Worm (Caenorhabditis elegans) whole organism, L2 larva: ENCODE data around the gene affl-2.

Source experiments
- C34F6.9 ChIP-seq: fragments of 150-350 bp; optimal IDR thresholded peaks from 2 replicates; lab custom pipeline; 2014; ENCODE audit warnings: missing biosample characterization, missing genetic modification characterization
- F13H6.1 ChIP-seq: sonication (generic microtip); optimal IDR thresholded peaks from 2 replicates; lab custom pipeline; 2016; ENCODE audit warnings: missing genetic modification characterization, missing compliant biosample characterization
- R02D3.7 ChIP-seq: fragments of 150-350 bp; optimal IDR thresholded peaks from 2 replicates; lab custom pipeline; 2014; ENCODE audit warnings: missing biosample characterization, missing genetic modification characterization
- Y55F3AM.14 ChIP-seq: fragments of 200-800 bp; sonication (Bioruptor generic); optimal IDR thresholded peaks from 2 replicates; lab custom pipeline; 2018; ENCODE audit warnings: mild to moderate bottlenecking, missing genetic modification characterization, missing compliant biosample characterization
- ZK546.5 ChIP-seq: sonication (generic microtip); optimal IDR thresholded peaks from 2 replicates; lab custom pipeline; 2017; ENCODE audit warnings: missing biosample characterization, missing genetic modification characterization
- alr-1 ChIP-seq: fragments of 150-350 bp; optimal IDR thresholded peaks from 2 replicates; lab custom pipeline; 2014; ENCODE audit warnings: missing biosample characterization, missing genetic modification characterization
- aly-2 ChIP-seq: fragments of 150-350 bp; optimal IDR thresholded peaks from 2 replicates; lab custom pipeline; 2014; ENCODE audit warnings: missing biosample characterization, missing genetic modification characterization
- ama-1 ChIP-seq: fragments of 150-350 bp; optimal IDR thresholded peaks from 2 replicates; lab custom pipeline; 2018; ENCODE audit warnings: inconsistent platforms
- blmp-1 ChIP-seq: sonication (generic microtip); optimal IDR thresholded peaks from 2 replicates; lab custom pipeline; 2017; ENCODE audit warnings: missing genetic modification characterization, mild to moderate bottlenecking, missing compliant biosample characterization, antibody characterized with exemption, moderate library complexity; ENCODE audit not compliant: insufficient read depth
- ceh-16 ChIP-seq: fragments of 150-350 bp; optimal IDR thresholded peaks from 2 replicates; lab custom pipeline; 2014; ENCODE audit warnings: missing biosample characterization, missing genetic modification characterization
- ceh-82 ChIP-seq: fragments of 150-350 bp; optimal IDR thresholded peaks from 2 replicates; lab custom pipeline; 2014; ENCODE audit warnings: missing biosample characterization, missing genetic modification characterization
- crh-2 ChIP-seq: sonication (generic microtip); optimal IDR thresholded peaks from 2 replicates; lab custom pipeline; 2017; ENCODE audit warnings: missing biosample characterization, missing genetic modification characterization
- dmd-4 ChIP-seq: sonication (generic microtip); optimal IDR thresholded peaks from 2 replicates; lab custom pipeline; 2017; ENCODE audit warnings: missing biosample characterization, missing genetic modification characterization
- egl-27 ChIP-seq: sonication (generic microtip); optimal IDR thresholded peaks from 3 replicates; lab custom pipeline; 2017; ENCODE audit warnings: missing biosample characterization, missing genetic modification reagents, missing genetic modification characterization
- elt-1 ChIP-seq: fragments of 150-350 bp; optimal IDR thresholded peaks from 2 replicates; lab custom pipeline; 2014; ENCODE audit warnings: missing biosample characterization, missing genetic modification characterization
- elt-3 ChIP-seq: sonication (generic microtip); optimal IDR thresholded peaks from 2 replicates; lab custom pipeline; 2017; ENCODE audit warnings: missing biosample characterization, missing genetic modification characterization
- fos-1 ChIP-seq: fragments of 150-350 bp; optimal IDR thresholded peaks from 2 replicates; lab custom pipeline; 2014; ENCODE audit warnings: missing biosample characterization, missing genetic modification characterization
- gmeb-1 ChIP-seq: fragments of 150-350 bp; optimal IDR thresholded peaks from 2 replicates; lab custom pipeline; 2014; ENCODE audit warnings: missing biosample characterization, missing genetic modification characterization
- lin-11 ChIP-seq: fragments of 150-350 bp; sonication (generic microtip); optimal IDR thresholded peaks from 2 replicates; lab custom pipeline; 2014; ENCODE audit warnings: missing biosample characterization, missing genetic modification characterization, inconsistent platforms, mixed read lengths
- lin-13 ChIP-seq: fragments of 150-350 bp; optimal IDR thresholded peaks from 2 replicates; lab custom pipeline; 2014; ENCODE audit warnings: missing biosample characterization, missing genetic modification reagents, missing genetic modification characterization
- lin-39 ChIP-seq: fragments of 150-350 bp; optimal IDR thresholded peaks from 2 replicates; lab custom pipeline; 2014; ENCODE audit warnings: missing biosample characterization, missing genetic modification reagents, missing genetic modification characterization
- lsy-2 ChIP-seq, 2 experiments: fragments of 150-350 bp in 1 of 2; sonication (generic microtip) in 1 of 2; optimal IDR thresholded peaks; 2 replicates each; lab custom pipeline; 2014 to 2017; ENCODE audit warnings: missing biosample characterization in 2 of 2, missing genetic modification characterization in 2 of 2
- mab-5 ChIP-seq: fragments of 150-350 bp; optimal IDR thresholded peaks from 2 replicates; lab custom pipeline; 2014; ENCODE audit warnings: missing biosample characterization, missing genetic modification characterization
- mbf-1 ChIP-seq: sonication (generic microtip); optimal IDR thresholded peaks from 2 replicates; lab custom pipeline; 2017; ENCODE audit warnings: missing biosample characterization, missing genetic modification characterization
- mdl-1 ChIP-seq, 2 experiments: fragments of 150-350 bp in 1 of 2; sonication (generic microtip) in 1 of 2; optimal IDR thresholded peaks; 2 replicates each; lab custom pipeline; 2017; ENCODE audit warnings: missing biosample characterization in 2 of 2, missing genetic modification characterization in 2 of 2
- nhr-10 ChIP-seq: sonication (generic microtip); optimal IDR thresholded peaks from 2 replicates; lab custom pipeline; 2017; ENCODE audit warnings: missing biosample characterization, missing genetic modification characterization
- nhr-11 ChIP-seq: fragments of 150-350 bp; optimal IDR thresholded peaks from 2 replicates; lab custom pipeline; 2014; ENCODE audit warnings: missing biosample characterization, missing genetic modification characterization
- nhr-12 ChIP-seq: fragments of 150-350 bp; optimal IDR thresholded peaks from 2 replicates; lab custom pipeline; 2014; ENCODE audit warnings: missing biosample characterization, missing genetic modification characterization
- nhr-129 ChIP-seq: fragments of 150-350 bp; optimal IDR thresholded peaks from 2 replicates; lab custom pipeline; 2014; ENCODE audit warnings: missing biosample characterization, missing genetic modification characterization
- nhr-21 ChIP-seq: fragments of 150-350 bp; optimal IDR thresholded peaks from 2 replicates; lab custom pipeline; 2014; ENCODE audit warnings: missing biosample characterization, missing genetic modification characterization
- nhr-23 ChIP-seq: fragments of 150-350 bp; optimal IDR thresholded peaks from 2 replicates; lab custom pipeline; 2014; ENCODE audit warnings: missing biosample characterization, missing genetic modification reagents, missing genetic modification characterization
- nhr-237 ChIP-seq: fragments of 150-350 bp; optimal IDR thresholded peaks from 2 replicates; lab custom pipeline; 2014; ENCODE audit warnings: missing biosample characterization, missing genetic modification characterization
- nhr-25 ChIP-seq: fragments of 150-350 bp; sonication (generic microtip); optimal IDR thresholded peaks from 3 replicates; lab custom pipeline; 2014; ENCODE audit warnings: missing biosample characterization, missing genetic modification characterization
- nhr-6 ChIP-seq: fragments of 150-350 bp; optimal IDR thresholded peaks from 2 replicates; lab custom pipeline; 2014; ENCODE audit warnings: missing biosample characterization, missing genetic modification characterization
- nhr-77 ChIP-seq: fragments of 150-350 bp; optimal IDR thresholded peaks from 2 replicates; lab custom pipeline; 2014; ENCODE audit warnings: missing biosample characterization, missing genetic modification characterization
- peb-1 ChIP-seq: fragments of 150-350 bp; optimal IDR thresholded peaks from 2 replicates; lab custom pipeline; 2014; ENCODE audit warnings: missing biosample characterization, missing genetic modification characterization
- sem-4 ChIP-seq: fragments of 150-350 bp; optimal IDR thresholded peaks from 2 replicates; lab custom pipeline; 2014; ENCODE audit warnings: missing biosample characterization, missing genetic modification reagents, missing genetic modification characterization
- skn-1 ChIP-seq: sonication (generic microtip); optimal IDR thresholded peaks from 2 replicates; lab custom pipeline; 2017; ENCODE audit warnings: missing biosample characterization, missing genetic modification characterization
- sma-3 ChIP-seq: sonication (generic microtip); optimal IDR thresholded peaks from 2 replicates; lab custom pipeline; 2016; ENCODE audit warnings: missing genetic modification reagents, missing genetic modification characterization, missing compliant biosample characterization
- sma-9 ChIP-seq, 2 experiments: fragments of 150-350 bp in 1 of 2; sonication (generic microtip) in 1 of 2; optimal IDR thresholded peaks; 2 replicates each; lab custom pipeline; 2014 to 2016; ENCODE audit warnings: missing genetic modification characterization in 2 of 2, mild to moderate bottlenecking in 1 of 2, missing biosample characterization in 1 of 2, missing compliant biosample characterization in 1 of 2, missing genetic modification reagents in 1 of 2, moderate library complexity in 1 of 2
- snpc-4 ChIP-seq: fragments of 150-350 bp; optimal IDR thresholded peaks from 2 replicates; lab custom pipeline; 2014; ENCODE audit warnings: missing biosample characterization, missing genetic modification characterization
- unc-39 ChIP-seq: fragments of 150-350 bp; optimal IDR thresholded peaks from 2 replicates; lab custom pipeline; 2014; ENCODE audit warnings: missing biosample characterization, missing genetic modification characterization
- unc-55 ChIP-seq: fragments of 150-350 bp; sonication (generic microtip); optimal IDR thresholded peaks from 3 replicates; lab custom pipeline; 2014; ENCODE audit warnings: missing biosample characterization, missing genetic modification reagents, missing genetic modification characterization
- unc-62 ChIP-seq: fragments of 150-350 bp; optimal IDR thresholded peaks from 2 replicates; lab custom pipeline; 2014; ENCODE audit warnings: missing biosample characterization, missing genetic modification reagents, missing genetic modification characterization
- zag-1 ChIP-seq: fragments of 150-350 bp; optimal IDR thresholded peaks from 2 replicates; lab custom pipeline; 2014; ENCODE audit warnings: missing biosample characterization, missing genetic modification characterization
- ztf-1 ChIP-seq: fragments of 200-800 bp; sonication (Bioruptor generic); conservative IDR thresholded peaks from 2 replicates; pipeline ENCODE4 v1.3.6; 2022; ENCODE audit warnings: missing genetic modification characterization, missing compliant biosample characterization
- ztf-11 ChIP-seq: sonication (generic microtip); optimal IDR thresholded peaks from 2 replicates; lab custom pipeline; 2017; ENCODE audit warnings: missing biosample characterization, missing genetic modification characterization
- ztf-4 ChIP-seq: fragments of 150-350 bp; optimal IDR thresholded peaks from 2 replicates; lab custom pipeline; 2014; ENCODE audit warnings: missing biosample characterization, missing genetic modification characterization

affl-2 gene

ce11 chrIII:432988-433387, 1.7 kb upstream of the affl-2 start:
- TF ChIP-seq crh-2 (tag; lab: Kevin White, UChicago) (peak; percentile 66), mdl-1 (tag; optimal IDR thresholded peaks at IDR 0.05; lab: Kevin White, UChicago) (peak in 1 of 2 experiments; percentile 21), ama-1 (no peak), nhr-23 (no peak), mab-5 (tag; lab: Kevin White, UChicago) (peak; percentile 26), ceh-82 (tag; lab: Kevin White, UChicago) (no peak), egl-27 (tag; lab: Kevin White, UChicago) (peak; percentile 41), ZK546.5 (tag; lab: Kevin White, UChicago) (no peak), snpc-4 (tag; lab: Kevin White, UChicago) (no peak), nhr-11 (tag; lab: Kevin White, UChicago) (no peak), dmd-4 (tag; lab: Kevin White, UChicago) (no peak), R02D3.7 (no peak), skn-1 (tag; lab: Kevin White, UChicago) (no peak), Y55F3AM.14 (GFP tag; lab: Kevin White, UChicago) (peak; percentile 23), nhr-6 (tag; lab: Kevin White, UChicago) (peak; percentile 32), sma-3 (GFP tag; lab: Kevin White, UChicago) (peak; percentile 59), nhr-25 (tag; lab: Kevin White, UChicago) (peak; percentile 84), sma-9 (GFP tag; optimal IDR thresholded peaks at IDR 0.05; lab: Kevin White, UChicago) (peak; percentile 41), sma-9 (tag; optimal IDR thresholded peaks at IDR 0.05; lab: Kevin White, UChicago) (no peak), peb-1 (tag; lab: Kevin White, UChicago) (no peak), fos-1 (tag; lab: Kevin White, UChicago) (peak; percentile 43), F13H6.1 (peak; percentile 70), lin-13 (GFP tag; lab: Kevin White, UChicago) (peak; percentile 59), nhr-77 (tag; lab: Kevin White, UChicago) (no peak), nhr-21 (peak; percentile 79), aly-2 (no peak), sem-4 (no peak), ceh-16 (tag; lab: Kevin White, UChicago) (peak; percentile 31), nhr-12 (tag; lab: Kevin White, UChicago) (no peak), elt-3 (tag; lab: Kevin White, UChicago) (no peak), nhr-10 (tag; lab: Kevin White, UChicago) (peak; percentile 63), unc-39 (no peak), lin-39 (tag; lab: Kevin White, UChicago) (no peak), ztf-4 (tag; lab: Kevin White, UChicago) (no peak), nhr-129 (tag; lab: Kevin White, UChicago) (peak; percentile 40), ztf-11 (no peak), lsy-2 (tag; optimal IDR thresholded peaks at IDR 0.05; lab: Kevin White, UChicago) (peak; percentile 16 to 75), lin-11 (tag; lab: Kevin White, UChicago) (no peak), gmeb-1 (tag; lab: Kevin White, UChicago) (peak; percentile 34), ztf-1 (GFP tag; lab: Robert Waterston, UW) (no peak), unc-55 (GFP tag; lab: Kevin White, UChicago) (peak; percentile 65), nhr-237 (no peak), mbf-1 (tag; lab: Kevin White, UChicago) (no peak), alr-1 (tag; lab: Kevin White, UChicago) (no peak), blmp-1 (peak; percentile 56), unc-62 (no peak), zag-1 (tag; lab: Kevin White, UChicago) (no peak), C34F6.9 (tag; lab: Kevin White, UChicago) (peak; percentile 51), elt-1 (no peak)
